Worm (Caenorhabditis elegans) whole organism, L4/young adult: ENCODE results near the gene sptl-1.

ENCODE experiments used
- W03F9.2 ChIP-seq: fragments of 150-350 bp; optimal IDR thresholded peaks from 2 replicates; lab custom pipeline; 2014; ENCODE audit warnings: missing biosample characterization, missing genetic modification characterization
- dao-5 ChIP-seq: sonication (generic microtip); optimal IDR thresholded peaks from 2 replicates; lab custom pipeline; 2016; ENCODE audit warnings: missing genotype, missing genetic modification characterization, moderate library complexity, missing compliant biosample characterization
- him-1 ChIP-seq: sonication (generic microtip); optimal IDR thresholded peaks from 2 replicates; lab custom pipeline; 2016; ENCODE audit warnings: missing genotype, missing genetic modification reagents, missing genetic modification characterization, missing compliant biosample characterization

- TF ChIP-seq him-1 = no peak
- no peak for TF ChIP-seq dao-5 (tag; lab: Kevin White, UChicago)
- no peak for TF ChIP-seq W03F9.2 (tag; lab: Kevin White, UChicago)
Observed at ce11 chrII:104234-104633, 52.8 kb downstream of the sptl-1 start, which contains the start of gene col-68.
